Worm (Caenorhabditis elegans): Measurements from ENCODE around the gene C33D3.5.

DNA sequence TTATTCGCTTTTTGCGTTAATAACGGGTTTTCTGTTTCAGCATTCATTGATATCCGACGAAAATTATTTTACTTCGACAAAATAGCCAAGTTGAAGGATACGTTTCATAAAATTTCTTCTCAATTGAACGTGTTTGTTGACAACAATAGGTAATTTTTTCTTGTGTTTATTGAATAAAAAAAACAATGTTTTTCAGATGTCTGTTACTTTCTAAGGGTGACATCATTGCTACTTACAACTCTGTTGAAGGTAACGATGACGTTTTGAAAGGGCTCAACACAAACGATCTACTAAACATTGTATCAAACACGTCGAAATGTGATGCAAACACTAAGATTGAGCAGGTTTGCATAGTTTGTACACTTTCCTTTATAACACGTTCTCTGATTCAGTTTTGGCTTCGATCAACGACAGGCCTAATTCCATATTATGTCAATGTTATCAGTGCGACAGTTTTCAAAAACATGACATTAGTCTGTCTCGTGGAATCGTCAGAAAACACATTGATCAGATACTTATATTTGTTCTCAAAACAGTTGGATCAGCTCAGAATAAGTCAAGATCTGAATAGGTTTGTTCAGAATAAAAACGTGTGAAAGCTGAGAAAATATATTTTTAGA, 43.6 kb downstream of the C33D3.5 start:
- TF ChIP-seq him-1 (tag; optimal IDR thresholded peaks at IDR 0.05) (no peak), dao-5 (tag; optimal IDR thresholded peaks at IDR 0.05) (no peak)

All from whole organism, L4/young adult.